Worm (Caenorhabditis elegans): ENCODE results near the gene lgc-38.

lgc-38 gene

DNA sequence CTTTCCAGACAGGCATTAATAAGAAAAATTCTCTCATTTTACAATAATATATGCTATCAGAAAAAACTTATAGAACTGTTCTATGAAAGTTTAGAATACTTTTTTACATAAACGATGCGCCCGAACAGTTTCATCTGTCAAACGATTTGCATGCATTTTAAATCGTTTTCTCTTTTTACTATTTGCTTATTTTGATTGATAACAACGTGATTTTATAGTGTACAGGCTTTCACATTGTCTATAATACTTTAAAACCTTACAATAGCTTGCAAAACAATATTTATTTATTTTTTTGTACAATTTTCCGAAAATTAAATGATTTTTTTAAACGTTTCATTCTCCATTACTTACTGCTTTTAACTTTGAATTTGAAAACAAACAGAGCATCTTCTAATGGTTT is 36.7 kb downstream of the lgc-38 start, which contains the start of gene R01H2.7:
TSS of gene R01H2.7 (minus strand) at position 101 of the 400 bp plus-strand sequence.
- TF ChIP-seq php-3 (GFP tag; IDR thresholded peaks at IDR 0.05) (no peak), cey-2 (tag; optimal IDR thresholded peaks at IDR 0.05; ENCODE audit: borderline replicate concordance, insufficient read depth) (no peak), skn-1 (tag; optimal IDR thresholded peaks at IDR 0.05) (no peak), nhr-111 (GFP tag; optimal IDR thresholded peaks at IDR 0.05) (no peak), gei-8 (GFP tag; optimal IDR thresholded peaks at IDR 0.05) (no peak), F10B5.3 (tag; optimal IDR thresholded peaks at IDR 0.05) (no peak), lim-7 (GFP tag; IDR thresholded peaks at IDR 0.05) (no peak), zip-2 (tag; optimal IDR thresholded peaks at IDR 0.05) (no peak), tag-97 (GFP tag; IDR thresholded peaks at IDR 0.05) (no peak), hif-1 (tag; optimal IDR thresholded peaks at IDR 0.05) (no peak), spr-3 (GFP tag; optimal IDR thresholded peaks at IDR 0.05) (no peak)

DNA sequence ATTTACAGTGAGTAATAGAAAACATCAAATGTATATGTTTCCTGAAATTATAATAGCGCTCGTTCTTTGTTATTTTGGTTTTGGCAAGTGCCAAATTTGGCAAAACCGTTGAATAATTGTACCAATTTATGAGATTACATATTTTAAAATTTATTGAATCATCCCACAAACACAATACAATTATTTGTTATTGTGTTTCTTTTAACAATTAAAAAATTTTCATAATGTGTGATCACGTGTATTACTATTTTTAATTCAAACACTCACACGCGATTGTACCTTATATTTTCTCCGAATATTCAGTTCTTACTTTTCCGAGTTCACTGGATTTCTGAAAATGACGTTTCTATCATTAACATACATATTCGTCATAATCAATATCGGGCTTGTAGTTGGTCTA is 47.3 kb downstream of the lgc-38 start, which contains the start of gene R01H2.2:
TSS of gene R01H2.2 (plus strand) at position 301 of the 400 bp plus-strand sequence.
- TF ChIP-seq nhr-25 (tag; optimal IDR thresholded peaks at IDR 0.05; ENCODE audit: borderline replicate concordance, insufficient read depth) (no peak), nhr-42 (GFP tag; IDR thresholded peaks at IDR 0.05) (no peak), ceh-32 (tag; optimal IDR thresholded peaks at IDR 0.05; ENCODE audit: poor library complexity) (no peak), jun-1 (tag; optimal IDR thresholded peaks at IDR 0.05) (no peak), ama-1 (optimal IDR thresholded peaks at IDR 0.05) (no peak), ceh-44 (GFP tag; IDR thresholded peaks at IDR 0.05) (no peak), duxl-1 (tag; optimal IDR thresholded peaks at IDR 0.05; ENCODE audit: poor library complexity) (no peak), lin-13 (GFP tag; optimal IDR thresholded peaks at IDR 0.05) (no peak), pqm-1 (tag; optimal IDR thresholded peaks at IDR 0.05) (no peak), ZK337.2 (GFP tag; IDR thresholded peaks at IDR 0.05) (no peak), Y48G9A.11 (GFP tag; IDR thresholded peaks at IDR 0.05) (no peak), aly-2 (tag; optimal IDR thresholded peaks at IDR 0.05) (no peak), unc-130 (GFP tag; optimal IDR thresholded peaks at IDR 0.05) (no peak), zag-1 (tag; optimal IDR thresholded peaks at IDR 0.05) (no peak), vab-7 (GFP tag; IDR thresholded peaks at IDR 0.05) (no peak), daf-8 (GFP tag; IDR thresholded peaks at IDR 0.05) (no peak)

DNA sequence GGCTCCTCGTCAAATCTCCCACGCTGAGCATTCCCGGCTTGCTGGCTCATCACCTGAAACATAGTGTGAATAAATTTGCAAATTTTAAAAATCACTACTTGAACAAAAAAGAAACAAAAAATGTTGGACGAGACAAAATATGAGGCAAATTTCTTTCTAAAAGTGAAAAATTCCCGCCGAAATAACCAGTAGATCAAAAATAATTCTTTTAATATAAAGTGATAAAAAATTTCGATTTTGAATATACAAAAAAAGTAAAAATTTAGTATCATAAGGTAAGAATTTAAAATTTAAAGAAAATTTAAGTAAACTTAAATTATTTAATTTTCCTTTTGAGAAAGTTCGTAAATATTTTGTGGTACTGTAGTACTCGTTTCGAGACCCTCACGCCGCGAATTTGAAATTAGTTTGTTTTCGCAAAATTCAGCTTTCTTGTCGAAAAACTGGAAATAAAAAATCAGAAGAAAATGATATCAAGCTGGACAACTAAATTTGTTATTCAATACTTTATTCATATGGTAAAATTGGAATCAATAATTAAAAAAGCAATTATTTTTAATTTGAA is 51.7 kb downstream of the lgc-38 start, which contains the start of gene egg-2:
TSS of gene egg-2 (minus strand) at position 53 of the 565 bp plus-strand sequence.
- no peak for TF ChIP-seq dmd-9 (GFP tag; IDR thresholded peaks at IDR 0.05)
- no peak for TF ChIP-seq hmg-1.1 (GFP tag; IDR thresholded peaks at IDR 0.05)
- no peak for TF ChIP-seq arid-1 (GFP tag; conservative IDR thresholded peaks at IDR 0.05)
- TF ChIP-seq unc-130 (GFP tag; optimal IDR thresholded peaks at IDR 0.05) = no peak
- TF ChIP-seq hif-1 (tag; optimal IDR thresholded peaks at IDR 0.05) = no peak
- TF ChIP-seq nhr-48 (tag; optimal IDR thresholded peaks at IDR 0.05) = no peak
- TF ChIP-seq set-16 (GFP tag; IDR thresholded peaks at IDR 0.05) = no peak
- TF ChIP-seq Y105C5A.15 (GFP tag; IDR thresholded peaks at IDR 0.05) = no peak
- TF ChIP-seq F49E8.2 (tag; optimal IDR thresholded peaks at IDR 0.05; ENCODE audit: borderline replicate concordance) = no peak
- TF ChIP-seq lir-3 (tag; optimal IDR thresholded peaks at IDR 0.05) = no peak
- no peak for TF ChIP-seq Y48G9A.11 (GFP tag; IDR thresholded peaks at IDR 0.05)
- TF ChIP-seq tag-97 (GFP tag; IDR thresholded peaks at IDR 0.05) = no peak
- TF ChIP-seq aly-2 (tag; optimal IDR thresholded peaks at IDR 0.05) = no peak
- TF ChIP-seq zfp-2 (tag; optimal IDR thresholded peaks at IDR 0.05) = no peak
- no peak for TF ChIP-seq fkh-10 (GFP tag; optimal IDR thresholded peaks at IDR 0.05)
- TF ChIP-seq mes-2 (tag; optimal IDR thresholded peaks at IDR 0.05; ENCODE audit: poor library complexity, severe bottlenecking) = no peak

All from whole organism, L4 larva.